Worm (Caenorhabditis elegans): ENCODE data around the gene lgc-33.

- TF ChIP-seq him-1 (tag; optimal IDR thresholded peaks at IDR 0.05) (no peak), W03F9.2 (tag; optimal IDR thresholded peaks at IDR 0.05) (no peak), dao-5 (tag; optimal IDR thresholded peaks at IDR 0.05) (no peak)
Observed at ce11 chrIV:868723-869122, 23.4 kb downstream of the lgc-33 start.

Measured in whole organism, L4/young adult.